Fruit fly (Drosophila melanogaster): ENCODE measurements around the gene CG14551.
A peak's percentile ranks its signal among the peaks of the same experiment; 100 is the strongest.

The CG14551 gene

dm6 chr3R:26081380-26081991, 18.7 kb upstream of the CG14551 start:
- TF ChIP-seq Hr96 (GFP tag; optimal IDR thresholded peaks at IDR 0.05) = no peak
- TF ChIP-seq ovo (GFP tag; optimal IDR thresholded peaks at IDR 0.05) = no peak
- TF ChIP-seq Mnt (GFP tag; optimal IDR thresholded peaks at IDR 0.05) = no peak

dm6 chr3R:26075252-26075651, 12.4 kb upstream of the CG14551 start:
- TF ChIP-seq Crg-1 (GFP tag; optimal IDR thresholded peaks at IDR 0.05) (no peak), CG1620 (GFP tag; optimal IDR thresholded peaks at IDR 0.05) (no peak)

- no peak for TF ChIP-seq tj (GFP tag; optimal IDR thresholded peaks at IDR 0.05)
- TF ChIP-seq CG5204 (GFP tag; optimal IDR thresholded peaks at IDR 0.05) = no peak
- no peak for TF ChIP-seq CG11617 (GFP tag; optimal IDR thresholded peaks at IDR 0.05)
- TF ChIP-seq Hr96 (GFP tag; optimal IDR thresholded peaks at IDR 0.05) = no peak
- TF ChIP-seq bab1 (GFP tag; optimal IDR thresholded peaks at IDR 0.05) = no peak
- no peak for TF ChIP-seq toe (GFP tag; optimal IDR thresholded peaks at IDR 0.05)
- no peak for TF ChIP-seq CG33017 (tag; optimal IDR thresholded peaks at IDR 0.05)
- no peak for TF ChIP-seq CG1620 (GFP tag; optimal IDR thresholded peaks at IDR 0.05)
- no peak for TF ChIP-seq cnc (optimal IDR thresholded peaks at IDR 0.05)
- no peak for TF ChIP-seq Crg-1 (GFP tag; optimal IDR thresholded peaks at IDR 0.05)
- TF ChIP-seq pad (GFP tag; optimal IDR thresholded peaks at IDR 0.05) = no peak
- no peak for TF ChIP-seq CG12768 (GFP tag; optimal IDR thresholded peaks at IDR 0.05)
These were observed 9.7 kb upstream of the CG14551 start for dm6 chr3R:26072477-26072876.

- TF ChIP-seq pad (GFP tag; optimal IDR thresholded peaks at IDR 0.05) (no peak), CG1620 (GFP tag; optimal IDR thresholded peaks at IDR 0.05) (no peak), CG33017 (tag; optimal IDR thresholded peaks at IDR 0.05) (no peak), CG5204 (GFP tag; optimal IDR thresholded peaks at IDR 0.05) (no peak), CG7045 (GFP tag; optimal IDR thresholded peaks at IDR 0.05) (no peak), CG12768 (GFP tag; optimal IDR thresholded peaks at IDR 0.05) (no peak), CG11617 (GFP tag; optimal IDR thresholded peaks at IDR 0.05) (no peak), CG14711 (tag; optimal IDR thresholded peaks at IDR 0.05) (no peak), Hr96 (GFP tag; optimal IDR thresholded peaks at IDR 0.05) (no peak), cic (GFP tag; optimal IDR thresholded peaks at IDR 0.05) (no peak), toe (GFP tag; optimal IDR thresholded peaks at IDR 0.05) (no peak)
These were observed 5.3 kb upstream of the CG14551 start for dm6 chr3R:26068135-26068534.

dm6 chr3R:26064708-26065107, 1.9 kb upstream of the CG14551 start:
- TF ChIP-seq CG5204 (GFP tag; optimal IDR thresholded peaks at IDR 0.05) (no peak), CG1620 (GFP tag; optimal IDR thresholded peaks at IDR 0.05) (no peak), Crg-1 (GFP tag; optimal IDR thresholded peaks at IDR 0.05) (no peak), CG12768 (GFP tag; optimal IDR thresholded peaks at IDR 0.05) (no peak), bab1 (GFP tag; optimal IDR thresholded peaks at IDR 0.05) (no peak), CG11617 (GFP tag; optimal IDR thresholded peaks at IDR 0.05) (no peak), CG7101 (tag; optimal IDR thresholded peaks at IDR 0.05) (no peak), CG33017 (tag; optimal IDR thresholded peaks at IDR 0.05) (no peak), Mnt (GFP tag; optimal IDR thresholded peaks at IDR 0.05) (no peak), CG14711 (tag; optimal IDR thresholded peaks at IDR 0.05) (no peak), ovo (GFP tag; optimal IDR thresholded peaks at IDR 0.05) (no peak)

- peak; percentile 72 for TF ChIP-seq ovo (GFP tag; optimal IDR thresholded peaks at IDR 0.05)
- peak; percentile 87 for TF ChIP-seq CG33017 (tag; optimal IDR thresholded peaks at IDR 0.05)
- TF ChIP-seq CG5204 (GFP tag; optimal IDR thresholded peaks at IDR 0.05) = no peak
- peak; percentile 87 for TF ChIP-seq CG1620 (GFP tag; optimal IDR thresholded peaks at IDR 0.05)
- TF ChIP-seq CG7101 (tag; optimal IDR thresholded peaks at IDR 0.05) = peak; percentile 88
- TF ChIP-seq CG7045 (GFP tag; optimal IDR thresholded peaks at IDR 0.05) = peak; percentile 91
- peak; percentile 81 for TF ChIP-seq CG12768 (GFP tag; optimal IDR thresholded peaks at IDR 0.05)
- peak; percentile 73 for TF ChIP-seq pad (GFP tag; optimal IDR thresholded peaks at IDR 0.05)
- peak; percentile 80 for TF ChIP-seq tj (GFP tag; optimal IDR thresholded peaks at IDR 0.05)
- no peak for TF ChIP-seq cnc (optimal IDR thresholded peaks at IDR 0.05)
- peak; percentile 50 for TF ChIP-seq Clk (GFP tag; optimal IDR thresholded peaks at IDR 0.05)
- peak; percentile 57 for TF ChIP-seq cic (GFP tag; optimal IDR thresholded peaks at IDR 0.05)
- TF ChIP-seq toe (GFP tag; optimal IDR thresholded peaks at IDR 0.05) = peak; percentile 93
- TF ChIP-seq Crg-1 (GFP tag; optimal IDR thresholded peaks at IDR 0.05) = peak; percentile 87
- TF ChIP-seq CG11617 (GFP tag; optimal IDR thresholded peaks at IDR 0.05) = peak; percentile 95
- TF ChIP-seq bab1 (GFP tag; optimal IDR thresholded peaks at IDR 0.05) = peak; percentile 95
- TF ChIP-seq kay (GFP tag; ENCODE audit: borderline replicate concordance) = no peak
- peak; percentile 88 for TF ChIP-seq Hr96 (GFP tag; optimal IDR thresholded peaks at IDR 0.05)
- peak; percentile 76 for TF ChIP-seq CG14711 (tag; optimal IDR thresholded peaks at IDR 0.05)
- TF ChIP-seq Mnt (GFP tag; optimal IDR thresholded peaks at IDR 0.05) = peak; percentile 89
These were observed 3.6 kb downstream of the CG14551 start, which contains the start of the genes RpL34a and Trmt61 for dm6 chr3R:26059195-26059594. TSS of gene RpL34a (minus strand) at chr3R:26059267. TSS of gene Trmt61 (plus strand) at chr3R:26059496.

dm6 chr3R:26058066-26058465, 4.7 kb downstream of the CG14551 start, which contains the start of the genes PIG-P and Tcs6:
TSS of gene PIG-P (minus strand) at chr3R:26058223.
TSS of gene Tcs6 (minus strand) at chr3R:26058223.
- TF ChIP-seq bab1 (GFP tag; optimal IDR thresholded peaks at IDR 0.05) (peak; percentile 27), Mnt (GFP tag; optimal IDR thresholded peaks at IDR 0.05) (peak; percentile 17), pad (GFP tag; optimal IDR thresholded peaks at IDR 0.05) (no peak), CG11617 (GFP tag; optimal IDR thresholded peaks at IDR 0.05) (no peak), cnc (optimal IDR thresholded peaks at IDR 0.05) (no peak)

All from whole organism, adult.